Worm (Caenorhabditis elegans) whole organism, late embryonic: ENCODE measurements around the gene dpm-3.

Experiments
- C08G9.2 ChIP-seq: sonication (generic microtip); optimal IDR thresholded peaks from 2 replicates; lab custom pipeline; 2016; ENCODE audit warnings: mild to moderate bottlenecking, missing genetic modification characterization, moderate library complexity, missing compliant biosample characterization
- F13H6.1 ChIP-seq: sonication (generic microtip); optimal IDR thresholded peaks from 2 replicates; lab custom pipeline; 2016; ENCODE audit warnings: missing genetic modification characterization, missing compliant biosample characterization
- K09A11.1 ChIP-seq: sonication (generic microtip); optimal IDR thresholded peaks from 2 replicates; lab custom pipeline; 2017; ENCODE audit warnings: antibody characterized with exemption, mild to moderate bottlenecking, missing genetic modification characterization, missing compliant biosample characterization; ENCODE audit not compliant: insufficient read depth
- T23F11.4 ChIP-seq: fragments of 200-800 bp; sonication (Bioruptor generic); optimal IDR thresholded peaks from 2 replicates; lab custom pipeline; 2018; ENCODE audit warnings: mild to moderate bottlenecking, missing genetic modification characterization, missing compliant biosample characterization
- Y22D7AL.16 ChIP-seq: sonication (generic microtip); optimal IDR thresholded peaks from 2 replicates; lab custom pipeline; 2016; ENCODE audit warnings: missing genetic modification characterization, missing compliant biosample characterization
- ama-1 ChIP-seq: fragments of 150-350 bp; optimal IDR thresholded peaks from 2 replicates; lab custom pipeline; 2014
- ceh-14 ChIP-seq: sonication (generic microtip); optimal IDR thresholded peaks from 2 replicates; lab custom pipeline; 2016; ENCODE audit warnings: missing genotype, missing genetic modification characterization, missing compliant biosample characterization
- ceh-19 ChIP-seq: fragments of 200-800 bp; sonication (Bioruptor generic); optimal IDR thresholded peaks from 2 replicates; lab custom pipeline; 2018; ENCODE audit warnings: mild to moderate bottlenecking, missing genetic modification characterization, missing compliant biosample characterization
- ceh-2 ChIP-seq: sonication (generic microtip); optimal IDR thresholded peaks from 2 replicates; lab custom pipeline; 2016; ENCODE audit warnings: missing genotype, missing genetic modification characterization, missing compliant biosample characterization
- ceh-22 ChIP-seq: sonication (generic microtip); optimal IDR thresholded peaks from 2 replicates; lab custom pipeline; 2017; ENCODE audit warnings: missing biosample characterization, missing genetic modification characterization
- ceh-30 ChIP-seq: fragments of 150-350 bp; optimal IDR thresholded peaks from 2 replicates; lab custom pipeline; 2014; ENCODE audit warnings: missing biosample characterization, missing genetic modification characterization
- ceh-6 ChIP-seq: fragments of 200-800 bp; sonication (Bioruptor generic); optimal IDR thresholded peaks from 2 replicates; lab custom pipeline; 2018; ENCODE audit warnings: mild to moderate bottlenecking, missing genetic modification characterization, missing compliant biosample characterization
- che-1 ChIP-seq: sonication (generic microtip); optimal IDR thresholded peaks from 2 replicates; lab custom pipeline; 2016; ENCODE audit warnings: mild to moderate bottlenecking, missing genetic modification characterization, missing compliant biosample characterization
- elt-4 ChIP-seq: sonication (generic microtip); optimal IDR thresholded peaks from 2 replicates; lab custom pipeline; 2016; ENCODE audit warnings: missing genetic modification characterization, missing compliant biosample characterization
- eyg-1 ChIP-seq: sonication (generic microtip); optimal IDR thresholded peaks from 2 replicates; lab custom pipeline; 2016; ENCODE audit warnings: missing genotype, missing genetic modification characterization, missing compliant biosample characterization
- fkh-10 ChIP-seq: fragments of 150-350 bp; optimal IDR thresholded peaks from 2 replicates; lab custom pipeline; 2014; ENCODE audit warnings: missing biosample characterization, missing genetic modification reagents, missing genetic modification characterization
- hlh-15 ChIP-seq: sonication (generic microtip); optimal IDR thresholded peaks from 2 replicates; lab custom pipeline; 2016; ENCODE audit warnings: missing genetic modification characterization, missing compliant biosample characterization
- hlh-30 ChIP-seq: sonication (generic microtip); optimal IDR thresholded peaks from 2 replicates; lab custom pipeline; 2017; ENCODE audit warnings: antibody characterized with exemption, missing genetic modification characterization, missing compliant biosample characterization; ENCODE audit not compliant: insufficient read depth
- hlh-6 ChIP-seq: sonication (generic microtip); optimal IDR thresholded peaks from 2 replicates; lab custom pipeline; 2016; ENCODE audit warnings: missing genotype, missing genetic modification characterization, missing compliant biosample characterization
- madf-2 ChIP-seq: sonication (generic microtip); optimal IDR thresholded peaks from 2 replicates; lab custom pipeline; 2017; ENCODE audit warnings: missing genetic modification characterization, missing compliant biosample characterization
- nfya-1 ChIP-seq: sonication (generic microtip); optimal IDR thresholded peaks from 2 replicates; lab custom pipeline; 2017; ENCODE audit warnings: missing genetic modification characterization, mild to moderate bottlenecking, missing compliant biosample characterization, antibody characterized with exemption, moderate library complexity
- nhr-11 ChIP-seq: fragments of 150-350 bp; optimal IDR thresholded peaks from 2 replicates; lab custom pipeline; 2014; ENCODE audit warnings: missing biosample characterization, missing genetic modification characterization
- nhr-232 ChIP-seq: sonication (generic microtip); optimal IDR thresholded peaks from 2 replicates; lab custom pipeline; 2016; ENCODE audit warnings: missing genetic modification characterization, missing compliant biosample characterization
- npax-4 ChIP-seq: sonication (generic microtip); optimal IDR thresholded peaks from 2 replicates; lab custom pipeline; 2016; ENCODE audit warnings: missing genetic modification characterization, missing compliant biosample characterization
- odd-2 ChIP-seq: sonication (generic microtip); optimal IDR thresholded peaks from 2 replicates; lab custom pipeline; 2017; ENCODE audit warnings: antibody characterized with exemption, mild to moderate bottlenecking, missing genetic modification characterization, missing compliant biosample characterization
- pax-1 ChIP-seq: fragments of 150-350 bp; optimal IDR thresholded peaks from 2 replicates; lab custom pipeline; 2014; ENCODE audit warnings: missing biosample characterization, missing genetic modification characterization
- pha-2 ChIP-seq: sonication (generic microtip); optimal IDR thresholded peaks from 2 replicates; lab custom pipeline; 2017; ENCODE audit warnings: mild to moderate bottlenecking, missing genetic modification characterization, missing compliant biosample characterization
- pqm-1 ChIP-seq: sonication (generic microtip); optimal IDR thresholded peaks from 2 replicates; lab custom pipeline; 2016; ENCODE audit warnings: missing genetic modification characterization, missing compliant biosample characterization
- sdc-2 ChIP-seq: sonication (generic microtip); optimal IDR thresholded peaks from 2 replicates; lab custom pipeline; 2016; ENCODE audit warnings: missing genotype, missing genetic modification characterization, missing compliant biosample characterization
- tbx-2 ChIP-seq: sonication (generic microtip); optimal IDR thresholded peaks from 2 replicates; lab custom pipeline; 2016; ENCODE audit warnings: missing genetic modification characterization, missing compliant biosample characterization
- unc-42 ChIP-seq: sonication (generic microtip); optimal IDR thresholded peaks from 2 replicates; lab custom pipeline; 2016; ENCODE audit warnings: missing genotype, missing genetic modification characterization, missing compliant biosample characterization
- unc-86 ChIP-seq: sonication (generic microtip); optimal IDR thresholded peaks from 2 replicates; lab custom pipeline; 2016; ENCODE audit warnings: missing genetic modification characterization, missing compliant biosample characterization
- zip-5 ChIP-seq: sonication (generic microtip); optimal IDR thresholded peaks from 2 replicates; lab custom pipeline; 2016; ENCODE audit warnings: missing genetic modification characterization, missing compliant biosample characterization

The dpm-3 gene

DNA sequence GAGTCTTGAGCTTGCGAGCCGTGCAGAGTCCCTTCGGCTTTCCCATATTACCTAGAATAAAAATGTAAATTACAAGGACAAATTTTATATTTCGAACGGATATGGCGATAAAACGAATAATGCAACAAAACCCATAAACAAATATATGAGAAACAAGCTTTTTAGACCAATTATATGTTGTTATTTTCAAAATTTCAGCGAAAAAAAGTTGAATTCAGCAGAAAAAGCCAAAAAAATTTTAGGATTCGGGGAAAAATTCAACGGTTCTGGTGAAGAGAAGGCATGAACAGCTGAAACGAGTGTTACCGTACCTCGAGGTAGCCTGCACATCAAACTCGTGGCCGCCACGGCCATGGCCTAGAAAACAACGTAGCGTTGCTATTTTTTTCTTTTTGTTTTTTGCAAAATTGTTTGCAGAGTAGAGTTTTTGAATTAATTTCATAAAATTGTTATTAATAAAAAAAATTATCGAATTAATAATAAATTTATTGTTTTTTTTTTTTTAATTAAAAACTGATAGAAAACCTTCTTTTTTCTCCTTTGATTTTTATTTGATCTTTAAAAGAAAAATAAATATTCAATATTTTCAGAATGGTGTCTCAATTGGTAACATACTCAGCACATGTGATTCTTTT lies at the start of gene dpm-3, which contains the start of gene rps-23 (continued):
- TF ChIP-seq unc-86 (tag; lab: Kevin White, UChicago), result peak; percentile 48
- peak; percentile 94 for TF ChIP-seq zip-5 (tag; lab: Kevin White, UChicago)
- TF ChIP-seq hlh-30 (tag; lab: Kevin White, UChicago), result peak; percentile 69
- peak; percentile 72 for TF ChIP-seq madf-2 (tag; lab: Kevin White, UChicago)
- no peak for TF ChIP-seq odd-2 (tag; lab: Kevin White, UChicago)
- peak; percentile 65 for TF ChIP-seq pha-2 (tag; lab: Kevin White, UChicago)
- no peak for TF ChIP-seq ceh-19
- TF ChIP-seq tbx-2 (tag; lab: Kevin White, UChicago), result peak; percentile 93
- TF ChIP-seq Y22D7AL.16 (tag; lab: Kevin White, UChicago), result peak; percentile 58
- TF ChIP-seq nhr-11, result no peak
- TF ChIP-seq ceh-30 (tag; lab: Kevin White, UChicago), result peak; percentile 13
- no peak for TF ChIP-seq elt-4 (tag; lab: Kevin White, UChicago)
- peak; percentile 10 for TF ChIP-seq T23F11.4 (GFP tag; lab: Kevin White, UChicago)
- TF ChIP-seq sdc-2 (tag; lab: Kevin White, UChicago), result peak; percentile 6
- no peak for TF ChIP-seq hlh-15 (tag; lab: Kevin White, UChicago)
- no peak for TF ChIP-seq npax-4
- TF ChIP-seq, all 69 proteins: peak for 39

DNA sequence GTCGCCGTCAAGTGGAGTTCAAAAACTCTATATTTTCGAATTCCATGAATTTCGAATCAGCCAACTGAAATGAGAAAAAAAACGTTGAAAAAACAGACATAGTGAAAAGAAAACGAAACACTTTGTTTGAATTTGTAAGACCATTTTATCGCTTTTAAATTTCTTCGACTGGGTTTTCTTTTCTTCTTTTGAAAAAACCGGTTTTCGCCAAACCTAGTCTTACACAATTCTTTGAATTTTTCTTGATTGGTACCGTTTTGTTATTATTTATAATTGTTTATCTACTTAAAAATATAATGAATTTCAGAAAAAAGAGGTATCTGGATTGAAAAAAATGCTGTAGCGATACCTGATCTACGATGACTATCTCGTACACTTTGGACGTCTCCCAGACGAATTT lies 41.7 kb upstream of the dpm-3 start, which contains the start of gene best-22:
best-22 (plus strand) TSS at position 301 of the 400 bp plus-strand sequence.
- TF ChIP-seq npax-4 (no peak), fkh-10 (no peak), ama-1 (no peak)

DNA sequence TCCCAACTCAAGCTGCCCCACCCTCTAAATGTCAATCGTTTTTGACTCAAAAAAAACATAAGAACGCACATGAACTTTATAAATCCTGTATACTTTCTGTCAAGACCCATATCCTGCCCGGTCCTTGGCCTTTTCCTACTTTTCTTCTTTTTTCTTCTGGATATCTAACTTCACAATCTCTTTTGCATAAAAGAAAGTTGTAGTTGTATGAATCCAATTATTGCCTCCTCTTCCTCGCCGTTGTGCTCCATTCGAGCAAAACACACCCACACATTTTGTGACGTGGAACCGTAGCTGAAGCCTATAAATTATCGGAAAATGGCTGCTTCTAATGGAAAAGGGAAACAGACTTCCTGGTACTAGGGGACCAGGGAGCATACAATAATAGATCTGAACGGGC lies 41.2 kb upstream of the dpm-3 start:
- peak; percentile 37 for TF ChIP-seq unc-42 (tag; lab: Kevin White, UChicago)
- no peak for TF ChIP-seq pqm-1 (tag; lab: Kevin White, UChicago)

DNA sequence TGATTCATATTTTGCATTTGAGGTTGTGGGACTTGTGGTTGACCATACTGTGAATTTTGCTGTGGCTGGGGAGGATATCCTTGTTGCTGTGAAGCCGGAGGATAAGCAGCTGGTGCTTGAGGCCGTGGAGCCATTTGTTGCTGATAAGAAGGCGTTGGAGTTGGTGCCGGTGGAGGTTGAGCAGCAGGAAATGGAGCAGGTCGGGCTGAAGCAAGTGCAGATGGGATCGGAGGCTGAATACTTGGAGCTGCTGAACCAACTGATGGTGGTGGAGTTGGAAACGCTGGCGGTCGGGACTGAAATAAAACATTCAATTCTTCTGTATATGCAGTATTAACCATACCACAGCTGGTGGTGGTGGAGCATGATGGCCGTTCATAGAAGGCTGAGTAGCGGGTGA lies 31.4 kb upstream of the dpm-3 start:
- TF ChIP-seq ceh-22, result no peak
- no peak for TF ChIP-seq ceh-14 (tag; lab: Kevin White, UChicago)
- TF ChIP-seq K09A11.1, result no peak
- no peak for TF ChIP-seq tbx-2 (tag; lab: Kevin White, UChicago)
- TF ChIP-seq fkh-10, result no peak
- TF ChIP-seq che-1 (tag; lab: Kevin White, UChicago), result no peak
- TF ChIP-seq, all 69 proteins: peak for 0

DNA sequence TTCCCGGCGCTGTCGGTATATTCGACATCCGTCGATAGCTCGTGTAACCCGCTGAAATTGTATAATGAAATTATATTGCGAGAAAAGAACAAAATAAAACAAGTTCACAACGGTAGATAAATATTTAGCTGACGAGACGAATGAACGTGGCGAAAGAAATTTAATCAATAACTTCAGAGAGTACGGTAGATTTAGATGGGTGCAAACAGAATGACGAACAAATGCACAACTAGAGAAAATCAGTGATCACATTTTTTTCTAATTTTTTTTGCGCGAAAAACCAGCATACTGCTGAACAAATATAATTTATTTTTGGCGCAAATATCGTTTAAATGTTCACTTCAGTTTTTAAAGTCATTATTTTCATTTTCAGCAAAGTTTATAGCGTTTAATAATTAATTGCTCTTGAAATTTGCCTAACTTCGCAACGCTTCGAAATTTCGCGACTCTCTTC lies 30.6 kb upstream of the dpm-3 start, which contains the start of gene sec-24.2:
sec-24.2 (minus strand) TSS at position 51 of the 454 bp plus-strand sequence.
- no peak for TF ChIP-seq ceh-2
- no peak for TF ChIP-seq hlh-30 (tag; lab: Kevin White, UChicago)
- no peak for TF ChIP-seq Y22D7AL.16 (tag; lab: Kevin White, UChicago)
- TF ChIP-seq ceh-6 (GFP tag; lab: Kevin White, UChicago), result no peak
- TF ChIP-seq nhr-232 (tag; lab: Kevin White, UChicago), result no peak

DNA sequence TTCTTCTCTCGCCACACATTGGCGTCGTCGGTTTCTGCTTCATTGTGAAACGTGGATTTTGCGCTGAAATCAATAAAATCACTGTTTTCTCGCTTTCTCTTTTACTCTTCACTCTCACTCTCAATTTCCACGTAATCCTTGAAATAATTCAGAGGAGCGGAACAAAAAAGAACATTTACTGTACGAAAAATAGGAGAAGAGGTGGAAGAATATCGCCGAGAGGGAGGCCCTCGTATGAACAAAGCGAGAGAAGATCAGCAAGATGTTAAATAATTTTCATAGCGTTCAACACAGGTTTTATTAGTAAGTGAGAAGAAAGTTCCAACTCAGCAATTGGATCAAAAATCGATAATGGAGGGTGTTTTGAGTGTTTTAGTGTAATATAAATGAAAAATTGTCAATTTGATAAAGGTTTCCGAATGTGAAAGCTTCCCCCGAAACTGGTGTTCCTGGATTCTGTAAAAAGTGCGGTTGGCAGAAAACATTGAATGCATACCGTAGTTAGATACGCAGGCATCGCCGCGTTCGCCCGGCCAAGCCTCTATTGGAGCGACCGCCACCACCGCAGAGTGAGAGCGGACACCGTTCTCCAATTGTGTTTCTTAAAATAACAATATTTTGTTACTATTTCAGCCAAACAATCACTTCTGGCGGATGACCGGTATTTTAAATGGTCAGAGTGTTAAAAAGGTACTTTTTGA lies 29.8 kb upstream of the dpm-3 start, which contains the start of the genes ccr-4 and ZC518.8:
ccr-4 (plus strand) TSS at position 151 of the 701 bp plus-strand sequence.
ZC518.8 (minus strand) TSS at position 517 of the 701 bp plus-strand sequence.
- TF ChIP-seq ama-1, result no peak
- TF ChIP-seq tbx-2 (tag; lab: Kevin White, UChicago), result no peak
- no peak for TF ChIP-seq pax-1 (tag; lab: Kevin White, UChicago)
- no peak for TF ChIP-seq npax-4

DNA sequence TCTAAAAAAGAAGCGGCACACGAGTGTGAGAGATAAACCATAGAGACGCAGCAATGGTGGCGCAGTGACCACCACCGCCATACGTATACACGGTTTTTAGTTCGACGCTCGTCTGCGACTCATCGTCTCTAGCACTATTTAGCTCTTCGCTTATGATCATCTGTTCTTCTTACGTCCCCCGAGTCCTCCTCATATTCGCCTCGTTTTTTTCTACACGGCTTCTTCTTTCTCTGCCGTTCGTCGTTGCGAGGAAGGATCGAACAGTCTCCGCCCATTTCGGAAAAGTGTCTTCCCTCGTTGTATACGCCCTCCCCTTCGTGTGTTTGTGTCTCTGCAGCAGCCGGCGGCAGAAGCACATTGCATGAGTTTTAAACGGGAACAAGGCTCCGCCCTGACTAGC lies 26.4 kb upstream of the dpm-3 start:
- TF ChIP-seq C08G9.2 (peak; percentile 5), nfya-1 (tag; lab: Kevin White, UChicago) (no peak), hlh-6 (tag; lab: Kevin White, UChicago) (peak; percentile 9), eyg-1 (tag; lab: Kevin White, UChicago) (no peak), F13H6.1 (no peak), sdc-2 (tag; lab: Kevin White, UChicago) (peak; percentile 2), npax-4 (no peak)
